Fruit fly (Drosophila melanogaster) whole organism, wandering third instar larva: ENCODE results near the gene H2.0.

Experiments
- Abd-B ChIP-seq: fragments of >200 bp; optimal IDR thresholded peaks from 2 replicates; lab custom pipeline; 2017; ENCODE audit warnings: missing biosample characterization, missing genetic modification characterization
- CG32264 ChIP-seq: fragments of 200-800 bp; sonication (Bioruptor generic); optimal IDR thresholded peaks from 2 replicates; lab custom pipeline; 2016; ENCODE audit warnings: missing biosample characterization, missing genetic modification characterization
- CG9705 ChIP-seq: fragments of 200-800 bp; sonication (Bioruptor generic); optimal IDR thresholded peaks from 2 replicates; lab custom pipeline; 2018; ENCODE audit warnings: missing biosample characterization, mild to moderate bottlenecking, missing genetic modification characterization
- CrebA ChIP-seq: fragments of 200-800 bp; sonication (Bioruptor generic); optimal IDR thresholded peaks from 2 replicates; lab custom pipeline; 2016; ENCODE audit warnings: missing biosample characterization, mild to moderate bottlenecking, missing genetic modification characterization, borderline replicate concordance
- Dfd ChIP-seq: fragments of >200 bp; optimal IDR thresholded peaks from 2 replicates; lab custom pipeline; 2017; ENCODE audit warnings: missing biosample characterization, missing genetic modification characterization
- Dif ChIP-seq: fragments of 200-275, 200-300 bp; sonication (Bioruptor generic); optimal IDR thresholded peaks from 2 replicates; lab custom pipeline; 2018; ENCODE audit warnings: missing biosample characterization, missing genetic modification characterization; ENCODE audit not compliant: partially characterized antibody
- GATAd ChIP-seq: sonication (Bioruptor generic); optimal IDR thresholded peaks from 2 replicates; lab custom pipeline; 2016; ENCODE audit warnings: missing biosample characterization, missing genetic modification characterization
- HLH106 ChIP-seq: fragments of 200-800 bp; optimal IDR thresholded peaks from 3 replicates; lab custom pipeline; 2019; ENCODE audit warnings: missing biosample characterization, mild to moderate bottlenecking, missing genetic modification characterization, moderate library complexity
- Hnf4 ChIP-seq: fragments of 200-800 bp; sonication (Bioruptor generic); optimal IDR thresholded peaks from 2 replicates; lab custom pipeline; 2016; ENCODE audit warnings: missing biosample characterization, mild to moderate bottlenecking, missing genetic modification characterization
- Hr83 ChIP-seq: fragments of 200-300 bp; sonication (Bioruptor generic); optimal IDR thresholded peaks from 2 replicates; lab custom pipeline; 2016; ENCODE audit warnings: missing biosample characterization, mild to moderate bottlenecking, missing genetic modification characterization, moderate library complexity; ENCODE audit not compliant: poor library complexity, severe bottlenecking
- Jra ChIP-seq: sonication (Bioruptor generic); optimal IDR thresholded peaks from 2 replicates; lab custom pipeline; 2016; ENCODE audit warnings: missing biosample characterization, missing genetic modification characterization
- Mio ChIP-seq: sonication (Bioruptor generic); optimal IDR thresholded peaks from 2 replicates; lab custom pipeline; 2016; ENCODE audit warnings: missing biosample characterization, missing genetic modification characterization
- Myc ChIP-seq: fragments of >200 bp; optimal IDR thresholded peaks from 2 replicates; lab custom pipeline; 2017
- N ChIP-seq: fragments of >200 bp; optimal IDR thresholded peaks from 2 replicates; lab custom pipeline; 2018; ENCODE audit warnings: missing biosample characterization, missing external identifiers, missing genetic modification characterization
- OdsH ChIP-seq: fragments of 200-800 bp; sonication (Bioruptor generic); optimal IDR thresholded peaks from 2 replicates; lab custom pipeline; 2016; ENCODE audit warnings: missing biosample characterization, mild to moderate bottlenecking, missing genetic modification characterization
- Rel ChIP-seq, 2 experiments: fragments of 200-800 bp; sonication (Bioruptor generic) in 1 of 2; optimal IDR thresholded peaks; 2 replicates in 1 of 2; 3 replicates in 1 of 2; lab custom pipeline; 2016 to 2019; ENCODE audit warnings: mild to moderate bottlenecking in 2 of 2, missing biosample characterization in 2 of 2, missing genetic modification characterization in 2 of 2, moderate library complexity in 1 of 2
- Sp1 ChIP-seq: fragments of 200-800 bp; sonication (Bioruptor generic); optimal IDR thresholded peaks from 3 replicates; lab custom pipeline; 2019; ENCODE audit warnings: missing biosample characterization, mild to moderate bottlenecking, missing genetic modification characterization, moderate library complexity
- Vsx2 ChIP-seq: fragments of 200-300, 225-300 bp; sonication (Bioruptor generic); optimal IDR thresholded peaks from 2 replicates; lab custom pipeline; 2018; ENCODE audit warnings: missing biosample characterization, missing genetic modification characterization; ENCODE audit not compliant: partially characterized antibody
- br ChIP-seq: fragments of 200-800 bp; sonication (Bioruptor generic); optimal IDR thresholded peaks from 2 replicates; lab custom pipeline; 2016; ENCODE audit warnings: missing biosample characterization, missing genetic modification characterization
- brk ChIP-seq: fragments of 200-800 bp; sonication (Bioruptor generic); optimal IDR thresholded peaks from 2 replicates; lab custom pipeline; 2016; ENCODE audit warnings: missing biosample characterization, mild to moderate bottlenecking, missing genetic modification characterization
- dl ChIP-seq, 2 experiments: fragments of 175-275, 200-275 bp in 1 of 2; fragments of 200-275 bp in 1 of 2; sonication (Bioruptor generic); optimal IDR thresholded peaks; lab custom pipeline; 2018; ENCODE audit warnings: mild to moderate bottlenecking in 2 of 2, missing biosample characterization in 2 of 2, missing genetic modification characterization in 2 of 2, moderate library complexity in 2 of 2; ENCODE audit not compliant: partially characterized antibody in 2 of 2, insufficient read depth in 1 of 2
- dmrt93B ChIP-seq: fragments of 200-800 bp; sonication (Bioruptor generic); optimal IDR thresholded peaks from 2 replicates; lab custom pipeline; 2018; ENCODE audit warnings: missing biosample characterization, mild to moderate bottlenecking, missing genetic modification characterization
- dsf ChIP-seq: sonication (Bioruptor generic); optimal IDR thresholded peaks from 2 replicates; lab custom pipeline; 2016; ENCODE audit warnings: missing biosample characterization, missing genetic modification characterization, borderline replicate concordance
- ey ChIP-seq: fragments of 200-800 bp; sonication (Bioruptor generic); optimal IDR thresholded peaks from 2 replicates; lab custom pipeline; 2016; ENCODE audit warnings: missing biosample characterization, missing genetic modification characterization
- foxo ChIP-seq, 2 experiments: fragments of 200-800 bp; sonication (Bioruptor generic); optimal IDR thresholded peaks; 2 replicates in 1 of 2; 3 replicates in 1 of 2; lab custom pipeline; 2016 to 2017; ENCODE audit warnings: missing biosample characterization in 2 of 2, missing genetic modification characterization in 2 of 2
- fru ChIP-seq: fragments of 200-800 bp; sonication (Bioruptor generic); optimal IDR thresholded peaks from 3 replicates; lab custom pipeline; 2016; ENCODE audit warnings: missing biosample characterization, mild to moderate bottlenecking, missing genetic modification characterization
- h ChIP-seq: fragments of 200-800 bp; sonication (Bioruptor generic); optimal IDR thresholded peaks from 3 replicates; lab custom pipeline; 2016; ENCODE audit warnings: missing biosample characterization, mild to moderate bottlenecking, missing genetic modification characterization
- jim ChIP-seq: fragments of 175-275, 200-325 bp; sonication (Bioruptor generic); optimal IDR thresholded peaks from 2 replicates; lab custom pipeline; 2016; ENCODE audit warnings: missing biosample characterization, mild to moderate bottlenecking, missing genetic modification characterization
- lola ChIP-seq: fragments of >200 bp; optimal IDR thresholded peaks from 2 replicates; lab custom pipeline; 2017; ENCODE audit warnings: missing biosample characterization, missing genetic modification characterization
- pan ChIP-seq: fragments of >200 bp; optimal IDR thresholded peaks from 2 replicates; lab custom pipeline; 2017
- psq ChIP-seq: fragments of 200-800 bp; sonication (Bioruptor generic); optimal IDR thresholded peaks from 3 replicates; lab custom pipeline; 2017; ENCODE audit warnings: missing biosample characterization, mild to moderate bottlenecking, missing genetic modification characterization, moderate library complexity
- rgr ChIP-seq: fragments of 200-800 bp; sonication (Bioruptor generic); optimal IDR thresholded peaks from 3 replicates; lab custom pipeline; 2016; ENCODE audit warnings: missing biosample characterization, mild to moderate bottlenecking, missing genetic modification characterization
- sage ChIP-seq: fragments of 200-800 bp; sonication (Bioruptor generic); optimal IDR thresholded peaks from 2 replicates; lab custom pipeline; 2016; ENCODE audit warnings: missing biosample characterization, mild to moderate bottlenecking, missing genetic modification characterization
- sv ChIP-seq: fragments of 200-800 bp; sonication (Bioruptor generic); optimal IDR thresholded peaks from 3 replicates; lab custom pipeline; 2016; ENCODE audit warnings: missing biosample characterization, missing genetic modification characterization
- tai ChIP-seq: sonication (Bioruptor generic); optimal IDR thresholded peaks from 2 replicates; lab custom pipeline; 2016; ENCODE audit warnings: missing biosample characterization, missing genetic modification characterization
- usp ChIP-seq: fragments of >200 bp; optimal IDR thresholded peaks from 2 replicates; lab custom pipeline; 2017; ENCODE audit warnings: missing biosample characterization, missing genetic modification characterization
- woc ChIP-seq: sonication (Bioruptor generic); optimal IDR thresholded peaks from 2 replicates; lab custom pipeline; 2016; ENCODE audit warnings: missing biosample characterization, mild to moderate bottlenecking, missing genetic modification characterization

The H2.0 gene

DNA sequence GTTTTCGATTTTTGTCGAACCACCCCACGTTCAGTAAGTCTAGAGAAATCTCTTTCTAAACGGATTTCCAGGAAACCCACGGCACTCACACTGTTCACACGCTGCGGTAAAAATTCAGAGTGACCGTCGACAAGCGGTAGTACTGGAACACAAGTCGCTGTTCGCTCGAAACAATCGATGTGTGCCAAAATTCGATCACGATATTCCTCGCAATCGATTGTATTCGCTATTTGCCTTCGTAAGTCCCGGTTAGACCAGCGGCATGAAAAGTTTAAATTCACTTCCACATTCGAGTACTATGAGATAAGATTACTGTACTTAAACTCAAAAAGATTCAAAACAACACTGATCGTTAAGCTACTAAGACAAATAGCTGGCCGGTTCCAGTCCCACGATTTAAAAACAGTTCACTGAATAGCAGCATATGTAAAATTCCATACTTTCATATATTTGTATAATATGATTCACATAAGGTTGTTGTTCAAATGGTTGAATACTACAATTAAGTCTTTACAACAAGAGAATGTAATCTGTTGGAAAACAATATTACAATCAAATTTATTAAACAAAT lies 38.3 kb downstream of the H2.0 start, which contains the start of gene chic:
Gene chic, minus strand, starts transcription at position 157 of the 571 bp plus-strand sequence.
- TF ChIP-seq HLH106 (peak; percentile 36), dsf (GFP tag; lab: Kevin White, UChicago) (no peak), CG32264 (no peak), fru (GFP tag; lab: Kevin White, UChicago) (peak; percentile 19), Sp1 (GFP tag; lab: Kevin White, UChicago) (peak; percentile 37), Dfd (GFP tag; lab: Kevin White, UChicago) (no peak), pan (lab: Kevin White, UChicago) (no peak), usp (GFP tag; lab: Kevin White, UChicago) (no peak), woc (GFP tag; lab: Kevin White, UChicago) (peak; percentile 56), Rel (GFP tag; optimal IDR thresholded peaks at IDR 0.05; lab: Kevin White, UChicago) (no peak), Rel (tag; optimal IDR thresholded peaks at IDR 0.05; lab: Kevin White, UChicago) (peak; percentile 89), sv (no peak), tai (GFP tag; lab: Kevin White, UChicago) (peak; percentile 45), rgr (peak; percentile 29), psq (GFP tag; lab: Kevin White, UChicago) (no peak), ey (GFP tag; lab: Kevin White, UChicago) (peak; percentile 45), h (GFP tag; lab: Kevin White, UChicago) (peak; percentile 39), Hnf4 (peak; percentile 43), Hr83 (GFP tag; lab: Kevin White, UChicago) (peak; percentile 65), foxo (GFP tag; optimal IDR thresholded peaks at IDR 0.05; lab: Kevin White, UChicago) (peak in 1 of 2 experiments; percentile 53)

DNA sequence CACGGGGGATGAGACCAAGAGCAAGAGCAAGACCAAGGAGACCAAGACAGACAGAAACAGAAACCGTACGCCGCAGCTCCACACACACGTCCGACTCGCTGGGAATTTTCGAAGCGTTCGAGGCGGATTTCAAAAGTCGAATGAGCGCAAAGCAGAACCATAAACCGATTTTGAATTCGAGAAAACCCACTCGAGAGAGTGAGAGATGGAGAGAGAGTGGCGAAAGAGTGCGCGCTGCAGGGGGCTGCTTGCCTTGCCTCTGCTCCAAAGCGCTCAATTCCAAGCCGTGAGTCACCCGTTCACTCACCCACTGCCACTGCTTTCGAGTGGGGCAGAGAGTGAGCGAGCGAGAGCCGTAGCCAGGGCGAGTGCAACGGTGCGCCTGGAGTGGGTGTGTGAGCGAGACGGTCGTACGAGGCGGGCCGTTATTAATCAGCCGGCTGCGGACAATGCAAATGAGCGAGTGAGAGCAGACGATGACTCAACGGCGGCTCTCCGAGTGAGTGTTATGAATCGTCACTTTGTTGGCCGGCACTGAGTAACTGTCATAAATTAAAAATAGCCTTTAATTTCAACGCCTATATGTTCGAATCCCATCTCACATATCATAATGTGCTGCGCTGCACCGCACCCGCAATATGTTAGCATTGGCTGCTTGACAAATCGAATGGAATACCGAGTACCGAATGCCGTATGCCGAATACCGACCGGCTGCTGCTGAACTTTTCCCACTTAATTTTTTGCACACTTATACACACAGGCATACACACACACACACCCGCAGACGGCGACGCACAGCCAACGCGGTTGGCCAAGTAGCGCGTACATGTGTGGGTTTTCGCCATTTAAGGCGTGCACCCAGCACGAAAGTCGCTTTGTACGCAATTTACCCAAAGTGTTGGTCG lies 39.0 kb downstream of the H2.0 start:
- peak; percentile 98 for TF ChIP-seq Jra (GFP tag; lab: Kevin White, UChicago)
- peak; percentile 77 for TF ChIP-seq h (GFP tag; lab: Kevin White, UChicago)
- no peak for TF ChIP-seq Vsx2 (GFP tag; lab: Kevin White, UChicago)
- TF ChIP-seq Dif (GFP tag; lab: Kevin White, UChicago): peak; percentile 95
- peak; percentile 84 for TF ChIP-seq CrebA (GFP tag; lab: Kevin White, UChicago)
- no peak for TF ChIP-seq Abd-B (GFP tag; lab: Kevin White, UChicago)
- TF ChIP-seq brk (GFP tag; lab: Kevin White, UChicago): peak; percentile 58
- no peak for TF ChIP-seq jim (GFP tag; lab: Kevin White, UChicago)
- TF ChIP-seq Myc (lab: Kevin White, UChicago): no peak
- TF ChIP-seq pan (lab: Kevin White, UChicago): no peak
- TF ChIP-seq Rel (GFP tag; optimal IDR thresholded peaks at IDR 0.05; lab: Kevin White, UChicago): peak; percentile 81
- TF ChIP-seq Rel (tag; optimal IDR thresholded peaks at IDR 0.05; lab: Kevin White, UChicago): peak; percentile 71
- TF ChIP-seq Sp1 (GFP tag; lab: Kevin White, UChicago): peak; percentile 71
- TF ChIP-seq rgr: peak; percentile 70
- peak; percentile 26 for TF ChIP-seq woc (GFP tag; lab: Kevin White, UChicago)
- TF ChIP-seq N (GFP tag; lab: Kevin White, UChicago): no peak
- peak; percentile 50 for TF ChIP-seq Hnf4
- TF ChIP-seq psq (GFP tag; lab: Kevin White, UChicago): peak; percentile 56
- peak; percentile 75 for TF ChIP-seq Hr83 (GFP tag; lab: Kevin White, UChicago)
- peak; percentile 62 for TF ChIP-seq br (GFP tag; lab: Kevin White, UChicago)
- peak; percentile 25 for TF ChIP-seq fru (GFP tag; lab: Kevin White, UChicago)
- peak; percentile 39 for TF ChIP-seq sage (GFP tag; lab: Kevin White, UChicago)
- peak; percentile 11 for TF ChIP-seq HLH106
- peak; percentile 45 to 46 for TF ChIP-seq foxo (GFP tag; optimal IDR thresholded peaks at IDR 0.05; lab: Kevin White, UChicago)
- no peak for TF ChIP-seq lola (GFP tag; lab: Kevin White, UChicago)
- TF ChIP-seq dsf (GFP tag; lab: Kevin White, UChicago): no peak
- TF ChIP-seq usp (GFP tag; lab: Kevin White, UChicago): no peak
- TF ChIP-seq dmrt93B (GFP tag; lab: Kevin White, UChicago): no peak
- TF ChIP-seq CG9705 (GFP tag; lab: Kevin White, UChicago): no peak
- peak; percentile 54 for TF ChIP-seq OdsH
- TF ChIP-seq dl (GFP tag; optimal IDR thresholded peaks at IDR 0.05; lab: Kevin White, UChicago; ENCODE audit: insufficient read depth in 1 of 2, partially characterized antibody in 2 of 2): peak; percentile 85 to 94
- no peak for TF ChIP-seq tai (GFP tag; lab: Kevin White, UChicago)
- no peak for TF ChIP-seq Dfd (GFP tag; lab: Kevin White, UChicago)
- peak; percentile 31 for TF ChIP-seq CG32264
- TF ChIP-seq sv: no peak
- peak; percentile 35 for TF ChIP-seq ey (GFP tag; lab: Kevin White, UChicago)
- no peak for TF ChIP-seq GATAd (GFP tag; lab: Kevin White, UChicago)
- peak; percentile 40 for TF ChIP-seq Mio
